Worm (Caenorhabditis elegans) whole organism, early embryonic: Measurements from ENCODE around the gene nhr-171.

Experiments
- F13C5.2 ChIP-seq: sonication (generic microtip); optimal IDR thresholded peaks from 2 replicates; lab custom pipeline; 2017; ENCODE audit warnings: mild to moderate bottlenecking, missing genetic modification characterization, inconsistent platforms, missing compliant biosample characterization
- ceh-13 ChIP-seq: fragments of 200-800 bp; sonication (Bioruptor generic); optimal IDR thresholded peaks from 2 replicates; lab custom pipeline; 2018; ENCODE audit warnings: mild to moderate bottlenecking, missing genetic modification characterization, missing compliant biosample characterization
- sea-1 ChIP-seq: fragments of 200-800 bp; sonication (Bioruptor generic); conservative IDR thresholded peaks from 2 replicates; pipeline ENCODE4 v1.3.6; 2022; ENCODE audit warnings: missing genetic modification characterization, missing compliant biosample characterization

ce11 chrV:7525695-7526094 lies 14.1 kb downstream of the nhr-171 start, which contains the start of gene C54F6.18:
- no peak for TF ChIP-seq sea-1 (GFP tag; lab: Robert Waterston, UW)
- TF ChIP-seq ceh-13 (GFP tag; lab: Kevin White, UChicago), result no peak
- TF ChIP-seq F13C5.2 (tag; lab: Kevin White, UChicago), result no peak
